Worm (Caenorhabditis elegans): Measurements from ENCODE around the gene C29F9.8.
A peak's percentile ranks its signal among the peaks of the same experiment; 100 is the strongest.

The C29F9.8 gene

DNA sequence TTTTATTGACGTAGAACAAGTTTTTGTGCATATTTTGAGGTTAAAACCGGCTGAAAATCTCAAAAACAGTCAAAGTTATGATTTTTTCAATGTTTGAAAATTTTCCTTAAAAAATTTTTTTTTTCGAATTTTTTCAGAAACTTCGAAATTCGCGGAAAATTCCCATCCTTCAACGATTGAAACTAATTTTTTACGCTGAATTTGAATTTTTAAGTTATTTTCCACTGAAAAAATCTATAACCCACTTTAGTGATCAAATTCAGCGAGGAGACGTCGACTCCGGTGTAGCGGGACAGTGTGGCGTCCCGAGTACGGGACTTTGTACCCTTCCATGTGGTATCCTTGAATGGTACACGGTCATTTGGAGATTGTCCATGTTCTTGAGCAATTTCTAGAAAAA, 4.7 kb downstream of the C29F9.8 start:
- TF ChIP-seq sdz-12 (GFP tag; optimal IDR thresholded peaks at IDR 0.05) (no peak), madf-5 (GFP tag; IDR thresholded peaks at IDR 0.05) (no peak), nhr-28 (tag; optimal IDR thresholded peaks at IDR 0.05) (no peak), fkh-10 (GFP tag; optimal IDR thresholded peaks at IDR 0.05) (no peak), nhr-41 (GFP tag; IDR thresholded peaks at IDR 0.05) (no peak), dmd-9 (GFP tag; IDR thresholded peaks at IDR 0.05) (no peak), cey-2 (tag; optimal IDR thresholded peaks at IDR 0.05; ENCODE audit: borderline replicate concordance, insufficient read depth) (no peak)

DNA sequence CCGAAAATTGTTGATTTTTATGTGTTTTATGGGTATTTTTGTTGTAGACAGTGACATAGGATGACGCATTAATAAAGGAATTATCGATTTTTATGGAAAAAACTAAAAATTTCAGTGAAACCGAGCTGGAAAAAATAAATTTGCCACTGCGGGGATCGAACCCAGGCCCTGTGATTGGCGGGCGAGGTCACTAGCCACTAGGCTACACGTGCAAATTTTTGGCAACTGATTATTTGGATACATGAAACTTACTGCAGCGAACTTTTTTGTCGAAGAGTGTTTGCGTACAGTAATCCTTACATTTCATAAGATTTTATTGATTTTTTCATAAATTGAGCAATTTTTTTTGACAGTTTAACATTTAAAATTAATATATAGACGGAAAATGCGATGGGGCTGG, 7.8 kb downstream of the C29F9.8 start:
- TF ChIP-seq duxl-1 (tag; optimal IDR thresholded peaks at IDR 0.05; ENCODE audit: poor library complexity) (peak; percentile 84), fkh-10 (GFP tag; optimal IDR thresholded peaks at IDR 0.05) (no peak), F10B5.3 (tag; optimal IDR thresholded peaks at IDR 0.05) (no peak), skn-1 (tag; optimal IDR thresholded peaks at IDR 0.05) (no peak), lin-1 (GFP tag; IDR thresholded peaks at IDR 0.05) (peak; percentile 47; the same call in 1 of the 2 replicates), lin-38 (GFP tag; IDR thresholded peaks at IDR 0.05) (peak; percentile 79), hlh-11 (tag; optimal IDR thresholded peaks at IDR 0.05) (peak; percentile 49), ama-1 (optimal IDR thresholded peaks at IDR 0.05) (peak; percentile 89), pha-4 (GFP tag; IDR thresholded peaks at IDR 0.05) (peak; percentile 87), pha-4 (tag; optimal IDR thresholded peaks at IDR 0.05) (no peak), F44E2.7 (GFP tag; IDR thresholded peaks at IDR 0.05) (peak; percentile 82; the same call in 1 of the 2 replicates), ceh-20 (GFP tag; IDR thresholded peaks at IDR 0.05) (0 out of 2 replicates have a peak, but pooled peaks have one; percentile 44), ces-1 (GFP tag; optimal IDR thresholded peaks at IDR 0.05) (no peak), lim-7 (GFP tag; IDR thresholded peaks at IDR 0.05) (peak; percentile 81), egl-43 (GFP tag; IDR thresholded peaks at IDR 0.05) (peak; percentile 79; the same call in 1 of the 2 replicates), mxl-2 (GFP tag; conservative IDR thresholded peaks at IDR 0.05) (no peak), Y5F2A.4 (GFP tag; optimal IDR thresholded peaks at IDR 0.05) (peak; percentile 50), lin-39 (tag; optimal IDR thresholded peaks at IDR 0.05) (no peak), spr-3 (GFP tag; optimal IDR thresholded peaks at IDR 0.05) (peak; percentile 52), ceh-44 (GFP tag; IDR thresholded peaks at IDR 0.05) (peak; percentile 3; the same call in 1 of the 2 replicates), zfp-2 (tag; optimal IDR thresholded peaks at IDR 0.05) (no peak), T20F7.1 (GFP tag; optimal IDR thresholded peaks at IDR 0.05) (peak; percentile 83), ceh-82 (tag; optimal IDR thresholded peaks at IDR 0.05) (no peak), nhr-76 (tag; optimal IDR thresholded peaks at IDR 0.05) (no peak), hlh-30 (tag; optimal IDR thresholded peaks at IDR 0.05; ENCODE audit: insufficient read depth) (peak; percentile 60), ceh-28 (tag; optimal IDR thresholded peaks at IDR 0.05) (peak; percentile 24), zip-11 (GFP tag; IDR thresholded peaks at IDR 0.05) (no peak), unc-130 (GFP tag; optimal IDR thresholded peaks at IDR 0.05) (peak; percentile 61), lin-15B (tag; optimal IDR thresholded peaks at IDR 0.05) (no peak), cey-2 (tag; optimal IDR thresholded peaks at IDR 0.05; ENCODE audit: borderline replicate concordance, insufficient read depth) (no peak), F49E8.2 (tag; optimal IDR thresholded peaks at IDR 0.05; ENCODE audit: borderline replicate concordance) (peak; percentile 88), nhr-11 (tag; optimal IDR thresholded peaks at IDR 0.05) (no peak), jun-1 (tag; optimal IDR thresholded peaks at IDR 0.05) (no peak), lin-13 (GFP tag; optimal IDR thresholded peaks at IDR 0.05) (peak; percentile 55), snpc-1.2 (GFP tag; IDR thresholded peaks at IDR 0.05) (peak; percentile 71), D1046.2 (GFP tag; IDR thresholded peaks at IDR 0.05) (peak; percentile 62; the same call in 1 of the 2 replicates), tra-1 (GFP tag; IDR thresholded peaks at IDR 0.05) (peak; percentile 48; the same call in 1 of the 2 replicates), mdl-1 (tag; optimal IDR thresholded peaks at IDR 0.05) (no peak), T26A8.4 (GFP tag; IDR thresholded peaks at IDR 0.05) (peak; percentile 68), Y105C5A.15 (GFP tag; IDR thresholded peaks at IDR 0.05) (peak; percentile 78; the same call in 1 of the 2 replicates), lsy-2 (tag; optimal IDR thresholded peaks at IDR 0.05) (peak in 1 of 2 experiments; percentile 68), F37D6.2 (tag; optimal IDR thresholded peaks at IDR 0.05) (no peak), attf-4 (tag; optimal IDR thresholded peaks at IDR 0.05) (no peak), hif-1 (tag; optimal IDR thresholded peaks at IDR 0.05) (no peak)
